Fruit fly (Drosophila melanogaster): ENCODE measurements around the gene Cyp313a5.

Cyp313a5 gene

DNA sequence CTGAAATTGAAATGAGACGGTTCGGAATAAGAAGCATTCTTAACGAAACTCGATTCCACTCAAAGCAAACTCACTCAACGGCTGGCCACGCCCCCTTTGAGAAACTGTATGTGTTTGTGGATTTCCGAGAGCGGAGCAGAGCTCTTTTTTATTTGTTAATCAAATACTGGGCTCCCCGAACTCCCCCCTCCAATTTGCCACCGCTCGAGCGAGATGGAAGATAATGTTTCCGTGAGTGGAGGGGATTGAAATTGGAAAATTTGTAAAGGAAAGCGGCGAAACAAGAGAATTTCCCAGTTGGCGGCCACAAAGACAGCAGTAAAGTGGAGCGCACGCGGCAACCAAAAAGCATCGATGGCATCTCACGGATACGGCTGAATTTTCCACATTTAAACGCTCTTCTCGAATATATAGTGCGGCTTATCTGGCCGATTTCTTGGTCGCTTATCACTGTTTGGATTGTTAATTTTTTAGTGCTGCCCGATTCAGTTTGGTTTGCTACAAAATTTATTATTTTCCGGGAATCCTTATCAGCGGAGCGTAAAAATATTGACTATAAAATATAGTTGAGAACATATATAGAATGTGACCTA is 10.1 kb upstream of the Cyp313a5 start:
- TF ChIP-seq sage (GFP tag; optimal IDR thresholded peaks at IDR 0.05) (no peak), Dif (GFP tag; optimal IDR thresholded peaks at IDR 0.05; ENCODE audit: partially characterized antibody) (peak; percentile 4), dl (GFP tag; optimal IDR thresholded peaks at IDR 0.05; ENCODE audit: insufficient read depth in 1 of 2, partially characterized antibody in 2 of 2) (peak in 1 of 2 experiments; percentile 41)

DNA sequence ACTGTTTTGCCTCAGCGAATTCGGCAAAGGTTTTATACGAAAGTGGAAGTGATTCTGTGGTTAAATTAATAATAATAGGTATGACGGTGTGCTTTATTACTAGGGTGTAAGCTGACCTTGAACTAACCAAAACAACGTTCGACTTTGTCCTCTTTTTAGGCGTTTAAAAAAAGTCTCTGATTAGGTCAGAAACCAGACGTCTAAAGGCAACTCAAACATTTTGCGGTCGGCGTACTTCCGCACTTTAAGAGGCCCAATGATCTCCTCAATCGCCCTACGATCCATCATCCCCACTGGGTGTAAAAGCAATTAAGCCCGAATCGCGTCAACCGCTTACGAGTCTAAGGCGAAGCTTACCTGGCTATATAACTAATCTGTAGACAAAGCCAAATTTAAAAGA is 4.7 kb upstream of the Cyp313a5 start, which contains the start of gene Cyp313a3:
Gene Cyp313a3, minus strand, starts transcription at position 101 of the 400 bp plus-strand sequence.
- TF ChIP-seq dsf (GFP tag; optimal IDR thresholded peaks at IDR 0.05; ENCODE audit: borderline replicate concordance), result no peak
- no peak for TF ChIP-seq CrebA (GFP tag; optimal IDR thresholded peaks at IDR 0.05; ENCODE audit: borderline replicate concordance)
- TF ChIP-seq psq (GFP tag; optimal IDR thresholded peaks at IDR 0.05), result no peak
- TF ChIP-seq CG32264 (GFP tag; optimal IDR thresholded peaks at IDR 0.05), result no peak
- TF ChIP-seq lola (GFP tag; optimal IDR thresholded peaks at IDR 0.05), result no peak
- TF ChIP-seq Hr78 (GFP tag; optimal IDR thresholded peaks at IDR 0.05), result no peak
- TF ChIP-seq brk (GFP tag; optimal IDR thresholded peaks at IDR 0.05), result no peak
- TF ChIP-seq OdsH (GFP tag; optimal IDR thresholded peaks at IDR 0.05), result no peak
- TF ChIP-seq Dfd (GFP tag; optimal IDR thresholded peaks at IDR 0.05), result no peak
- no peak for TF ChIP-seq GATAd (GFP tag; optimal IDR thresholded peaks at IDR 0.05)
- no peak for TF ChIP-seq Rel (GFP tag; optimal IDR thresholded peaks at IDR 0.05)
- no peak for TF ChIP-seq Rel (tag; optimal IDR thresholded peaks at IDR 0.05)
- no peak for TF ChIP-seq br (GFP tag; optimal IDR thresholded peaks at IDR 0.05)
- no peak for TF ChIP-seq Sp1 (GFP tag; optimal IDR thresholded peaks at IDR 0.05)
- no peak for TF ChIP-seq Dif (GFP tag; optimal IDR thresholded peaks at IDR 0.05; ENCODE audit: partially characterized antibody)
- no peak for TF ChIP-seq fru (GFP tag; optimal IDR thresholded peaks at IDR 0.05)
- no peak for TF ChIP-seq dmrt93B (GFP tag; optimal IDR thresholded peaks at IDR 0.05)
- TF ChIP-seq Jra (GFP tag; optimal IDR thresholded peaks at IDR 0.05), result no peak
- no peak for TF ChIP-seq sv (GFP tag; optimal IDR thresholded peaks at IDR 0.05)

DNA sequence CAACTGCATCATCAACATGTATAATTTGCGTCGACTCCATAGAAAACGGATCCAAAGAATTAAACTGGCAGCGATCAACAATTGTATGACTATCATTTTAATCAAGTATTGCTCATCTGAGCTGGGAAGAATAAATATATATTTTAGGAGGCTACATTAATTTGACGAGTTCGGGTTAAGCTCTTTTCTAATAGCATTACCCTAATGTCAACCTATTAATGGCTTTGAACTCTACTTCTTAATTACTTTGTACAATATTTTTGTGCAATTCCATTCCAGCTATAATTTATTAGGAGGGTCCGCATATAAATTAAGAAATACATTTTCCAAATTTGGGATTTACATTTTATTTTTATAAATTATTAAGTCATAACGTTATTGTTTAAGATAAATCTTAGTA is 2.3 kb upstream of the Cyp313a5 start, which contains the start of gene Cyp313a2:
Gene Cyp313a2, minus strand, starts transcription at position 101 of the 400 bp plus-strand sequence.
- no peak for TF ChIP-seq lola (GFP tag; optimal IDR thresholded peaks at IDR 0.05)
- TF ChIP-seq Jra (GFP tag; optimal IDR thresholded peaks at IDR 0.05), result no peak
- TF ChIP-seq Mio (GFP tag; optimal IDR thresholded peaks at IDR 0.05), result no peak
- TF ChIP-seq CrebA (GFP tag; optimal IDR thresholded peaks at IDR 0.05; ENCODE audit: borderline replicate concordance), result no peak

DNA sequence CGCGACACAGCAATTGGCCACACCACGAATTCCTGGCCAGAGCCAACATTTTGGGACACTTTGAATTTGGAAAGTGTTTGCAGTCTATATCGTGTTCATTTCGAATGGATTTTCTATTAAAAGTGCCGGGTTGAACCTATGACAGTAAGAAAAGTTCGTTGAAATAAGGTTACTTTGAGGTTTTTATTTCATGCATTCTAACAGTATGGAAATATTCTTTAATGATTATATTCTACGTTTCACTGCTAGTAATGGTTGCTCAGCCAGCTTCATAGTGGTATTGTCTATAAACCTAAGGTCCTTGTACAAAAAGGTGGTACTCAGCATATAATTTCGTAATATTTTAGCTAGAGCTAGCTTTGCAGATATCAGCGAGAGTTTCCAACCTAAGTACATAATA is 1.9 kb downstream of the Cyp313a5 start, which contains the start of gene Pglym87:
Gene Pglym87, minus strand, starts transcription at position 101 of the 400 bp plus-strand sequence.
- no peak for TF ChIP-seq sv (GFP tag; optimal IDR thresholded peaks at IDR 0.05)
- no peak for TF ChIP-seq Mio (GFP tag; optimal IDR thresholded peaks at IDR 0.05)
- no peak for TF ChIP-seq Myc (optimal IDR thresholded peaks at IDR 0.05)
- TF ChIP-seq woc (GFP tag; optimal IDR thresholded peaks at IDR 0.05), result no peak
- no peak for TF ChIP-seq jim (GFP tag; optimal IDR thresholded peaks at IDR 0.05)

DNA sequence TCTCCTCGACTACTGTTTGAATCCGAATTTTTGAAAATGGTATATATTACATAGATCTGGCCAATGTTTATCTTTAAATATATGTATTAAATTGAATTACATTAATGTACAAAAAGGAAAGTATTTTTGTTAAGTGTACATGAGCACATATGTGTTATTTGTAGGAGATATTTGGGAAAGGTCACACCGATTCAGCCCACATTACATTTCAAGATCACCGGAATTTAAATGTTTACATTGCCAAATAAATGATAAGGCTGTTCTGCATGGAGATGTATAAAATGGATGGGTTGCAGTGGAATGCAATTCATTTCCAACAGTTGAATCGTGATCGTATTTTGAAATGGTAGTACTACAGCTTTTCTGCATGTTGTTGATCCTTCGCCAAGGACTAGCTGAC is 5.4 kb downstream of the Cyp313a5 start, which contains the start of gene CG3916:
Gene CG3916, plus strand, starts transcription at position 301 of the 400 bp plus-strand sequence.
- TF ChIP-seq OdsH (GFP tag; optimal IDR thresholded peaks at IDR 0.05), result no peak
- no peak for TF ChIP-seq Hr83 (GFP tag; optimal IDR thresholded peaks at IDR 0.05; ENCODE audit: poor library complexity, severe bottlenecking)
- TF ChIP-seq Dfd (GFP tag; optimal IDR thresholded peaks at IDR 0.05), result no peak
- TF ChIP-seq CG32264 (GFP tag; optimal IDR thresholded peaks at IDR 0.05), result no peak
- TF ChIP-seq woc (GFP tag; optimal IDR thresholded peaks at IDR 0.05), result no peak
- TF ChIP-seq sage (GFP tag; optimal IDR thresholded peaks at IDR 0.05), result no peak
- no peak for TF ChIP-seq N (GFP tag; optimal IDR thresholded peaks at IDR 0.05)
- no peak for TF ChIP-seq Rel (GFP tag; optimal IDR thresholded peaks at IDR 0.05)
- TF ChIP-seq Rel (tag; optimal IDR thresholded peaks at IDR 0.05), result no peak
- no peak for TF ChIP-seq Vsx2 (GFP tag; optimal IDR thresholded peaks at IDR 0.05; ENCODE audit: partially characterized antibody)
- TF ChIP-seq CrebA (GFP tag; optimal IDR thresholded peaks at IDR 0.05; ENCODE audit: borderline replicate concordance), result no peak

DNA sequence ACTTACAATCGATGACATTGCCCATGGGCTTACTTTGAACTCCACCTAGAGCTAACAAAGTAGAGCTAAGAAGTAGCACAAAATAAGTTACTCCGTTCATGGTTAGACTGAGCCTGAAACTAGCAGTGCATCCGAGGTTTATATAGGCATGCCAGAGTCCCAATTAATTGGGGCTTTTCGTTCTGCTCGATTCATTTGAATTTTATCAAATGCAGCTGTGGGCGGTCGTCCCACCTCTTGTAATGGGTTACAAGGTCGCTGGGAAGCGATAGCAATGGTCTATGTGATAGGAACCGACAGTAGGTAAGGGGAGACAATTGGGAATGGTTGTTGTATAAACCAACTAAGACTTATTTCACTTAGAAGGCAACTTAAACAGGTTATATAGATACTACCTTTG is 8.2 kb downstream of the Cyp313a5 start, which contains the start of gene CG12256:
Gene CG12256, minus strand, starts transcription at position 101 of the 400 bp plus-strand sequence.
- TF ChIP-seq Jra (GFP tag; optimal IDR thresholded peaks at IDR 0.05), result no peak
- no peak for TF ChIP-seq pan (optimal IDR thresholded peaks at IDR 0.05)
- TF ChIP-seq Hnf4 (GFP tag; optimal IDR thresholded peaks at IDR 0.05), result no peak
- no peak for TF ChIP-seq woc (GFP tag; optimal IDR thresholded peaks at IDR 0.05)
- TF ChIP-seq fru (GFP tag; optimal IDR thresholded peaks at IDR 0.05), result no peak
- no peak for TF ChIP-seq Rel (GFP tag; optimal IDR thresholded peaks at IDR 0.05)
- no peak for TF ChIP-seq Rel (tag; optimal IDR thresholded peaks at IDR 0.05)
- no peak for TF ChIP-seq usp (GFP tag; optimal IDR thresholded peaks at IDR 0.05)
- TF ChIP-seq h (GFP tag; optimal IDR thresholded peaks at IDR 0.05), result no peak
- no peak for TF ChIP-seq Dfd (GFP tag; optimal IDR thresholded peaks at IDR 0.05)
- no peak for TF ChIP-seq sage (GFP tag; optimal IDR thresholded peaks at IDR 0.05)

All from whole organism, wandering third instar larva.